Fruit fly (Drosophila melanogaster) Kc167 (cell line): Measurements from ENCODE around the gene CG5808.

ENCODE experiments used
- Myc ChIP-seq: fragments of >200 bp; optimal IDR thresholded peaks from 2 replicates; lab custom pipeline; 2017; ENCODE audit warnings: missing external identifiers
- Sin3A ChIP-seq: fragments of >200 bp; optimal IDR thresholded peaks from 2 replicates; lab custom pipeline; 2018; ENCODE audit warnings: missing external identifiers
- h ChIP-seq: fragments of >200 bp; optimal IDR thresholded peaks from 3 replicates; lab custom pipeline; 2018; ENCODE audit warnings: missing external identifiers
- insv ChIP-seq: fragments of >200 bp; optimal IDR thresholded peaks from 3 replicates; lab custom pipeline; 2018; ENCODE audit warnings: missing external identifiers
- psq ChIP-seq: fragments of >200 bp; optimal IDR thresholded peaks from 2 replicates; lab custom pipeline; 2017; ENCODE audit warnings: missing external identifiers
- ttk ChIP-seq: sonication (Bioruptor generic); optimal IDR thresholded peaks from 2 replicates; lab custom pipeline; 2017; ENCODE audit warnings: missing external identifiers

DNA sequence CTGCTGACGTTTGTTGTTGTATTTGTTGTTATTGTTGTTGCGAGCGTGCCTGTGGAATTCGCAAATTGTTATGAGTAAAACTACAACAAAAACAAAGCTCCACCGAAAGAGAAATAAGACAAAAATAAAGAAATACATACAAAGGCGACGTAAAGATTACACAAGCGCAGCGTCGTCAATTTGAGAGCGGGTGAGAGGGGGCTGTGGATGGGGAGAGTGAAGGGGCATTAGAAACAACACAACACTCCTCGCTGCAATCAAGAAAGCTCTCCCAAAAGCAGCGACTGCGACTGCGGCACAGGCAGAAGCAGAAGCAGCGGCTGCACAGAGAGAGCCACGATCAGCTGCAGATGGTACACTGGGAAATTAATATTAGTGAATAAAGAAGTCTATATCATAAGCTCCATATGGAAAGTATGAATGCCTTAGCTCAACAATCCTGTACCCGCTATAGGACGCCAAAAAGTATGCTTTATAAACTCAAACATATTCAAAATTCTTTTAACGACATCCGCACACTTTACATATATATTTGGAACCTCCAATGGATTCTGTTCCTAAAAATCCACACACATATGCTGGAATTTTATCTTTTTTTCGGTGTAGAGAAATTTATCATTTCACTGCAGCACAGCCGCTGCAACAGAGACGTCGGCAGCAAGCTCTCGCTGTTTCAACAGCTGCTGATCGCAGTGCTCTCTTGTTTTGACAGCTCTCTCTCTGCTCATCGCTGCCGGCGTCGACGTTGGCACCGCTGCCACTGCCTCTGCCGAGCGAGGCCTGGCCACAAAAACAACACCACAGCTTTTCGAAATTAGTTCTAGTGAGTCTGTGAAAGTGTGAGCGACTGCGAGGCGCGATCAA is 48.0 kb downstream of the CG5808 start, which contains the start of gene CG13631:
- no peak for TF ChIP-seq h (lab: Kevin White, UChicago)
- no peak for TF ChIP-seq psq (lab: Kevin White, UChicago)
- no peak for TF ChIP-seq Myc
- no peak for TF ChIP-seq Sin3A
- no peak for TF ChIP-seq insv (lab: Kevin White, UChicago)
- TF ChIP-seq ttk (lab: Kevin White, UChicago) = no peak
